Worm (Caenorhabditis elegans) whole organism, L2 larva: Measurements from ENCODE around the gene F25G6.8.

Source experiments
- F13H6.1 ChIP-seq: sonication (generic microtip); optimal IDR thresholded peaks from 2 replicates; lab custom pipeline; 2016; ENCODE audit warnings: missing genetic modification characterization, missing compliant biosample characterization
- R02D3.7 ChIP-seq: fragments of 150-350 bp; optimal IDR thresholded peaks from 2 replicates; lab custom pipeline; 2014; ENCODE audit warnings: missing biosample characterization, missing genetic modification characterization
- Y55F3AM.14 ChIP-seq: fragments of 200-800 bp; sonication (Bioruptor generic); optimal IDR thresholded peaks from 2 replicates; lab custom pipeline; 2018; ENCODE audit warnings: mild to moderate bottlenecking, missing genetic modification characterization, missing compliant biosample characterization
- ama-1 ChIP-seq: fragments of 150-350 bp; optimal IDR thresholded peaks from 2 replicates; lab custom pipeline; 2018; ENCODE audit warnings: inconsistent platforms
- ceh-82 ChIP-seq: fragments of 150-350 bp; optimal IDR thresholded peaks from 2 replicates; lab custom pipeline; 2014; ENCODE audit warnings: missing biosample characterization, missing genetic modification characterization
- crh-2 ChIP-seq: sonication (generic microtip); optimal IDR thresholded peaks from 2 replicates; lab custom pipeline; 2017; ENCODE audit warnings: missing biosample characterization, missing genetic modification characterization
- egl-27 ChIP-seq: sonication (generic microtip); optimal IDR thresholded peaks from 3 replicates; lab custom pipeline; 2017; ENCODE audit warnings: missing biosample characterization, missing genetic modification reagents, missing genetic modification characterization
- elt-1 ChIP-seq: fragments of 150-350 bp; optimal IDR thresholded peaks from 2 replicates; lab custom pipeline; 2014; ENCODE audit warnings: missing biosample characterization, missing genetic modification characterization
- elt-3 ChIP-seq: sonication (generic microtip); optimal IDR thresholded peaks from 2 replicates; lab custom pipeline; 2017; ENCODE audit warnings: missing biosample characterization, missing genetic modification characterization
- fos-1 ChIP-seq: fragments of 150-350 bp; optimal IDR thresholded peaks from 2 replicates; lab custom pipeline; 2014; ENCODE audit warnings: missing biosample characterization, missing genetic modification characterization
- gmeb-1 ChIP-seq: fragments of 150-350 bp; optimal IDR thresholded peaks from 2 replicates; lab custom pipeline; 2014; ENCODE audit warnings: missing biosample characterization, missing genetic modification characterization
- lin-11 ChIP-seq: fragments of 150-350 bp; sonication (generic microtip); optimal IDR thresholded peaks from 2 replicates; lab custom pipeline; 2014; ENCODE audit warnings: missing biosample characterization, missing genetic modification characterization, inconsistent platforms, mixed read lengths
- lin-13 ChIP-seq: fragments of 150-350 bp; optimal IDR thresholded peaks from 2 replicates; lab custom pipeline; 2014; ENCODE audit warnings: missing biosample characterization, missing genetic modification reagents, missing genetic modification characterization
- lin-39 ChIP-seq: fragments of 150-350 bp; optimal IDR thresholded peaks from 2 replicates; lab custom pipeline; 2014; ENCODE audit warnings: missing biosample characterization, missing genetic modification reagents, missing genetic modification characterization
- lsy-2 ChIP-seq, 2 experiments: fragments of 150-350 bp in 1 of 2; sonication (generic microtip) in 1 of 2; optimal IDR thresholded peaks; 2 replicates each; lab custom pipeline; 2014 to 2017; ENCODE audit warnings: missing biosample characterization in 2 of 2, missing genetic modification characterization in 2 of 2
- mbf-1 ChIP-seq: sonication (generic microtip); optimal IDR thresholded peaks from 2 replicates; lab custom pipeline; 2017; ENCODE audit warnings: missing biosample characterization, missing genetic modification characterization
- mdl-1 ChIP-seq, 2 experiments: fragments of 150-350 bp in 1 of 2; sonication (generic microtip) in 1 of 2; optimal IDR thresholded peaks; 2 replicates each; lab custom pipeline; 2017; ENCODE audit warnings: missing biosample characterization in 2 of 2, missing genetic modification characterization in 2 of 2
- nhr-11 ChIP-seq: fragments of 150-350 bp; optimal IDR thresholded peaks from 2 replicates; lab custom pipeline; 2014; ENCODE audit warnings: missing biosample characterization, missing genetic modification characterization
- nhr-129 ChIP-seq: fragments of 150-350 bp; optimal IDR thresholded peaks from 2 replicates; lab custom pipeline; 2014; ENCODE audit warnings: missing biosample characterization, missing genetic modification characterization
- nhr-23 ChIP-seq: fragments of 150-350 bp; optimal IDR thresholded peaks from 2 replicates; lab custom pipeline; 2014; ENCODE audit warnings: missing biosample characterization, missing genetic modification reagents, missing genetic modification characterization
- nhr-25 ChIP-seq: fragments of 150-350 bp; sonication (generic microtip); optimal IDR thresholded peaks from 3 replicates; lab custom pipeline; 2014; ENCODE audit warnings: missing biosample characterization, missing genetic modification characterization
- sem-4 ChIP-seq: fragments of 150-350 bp; optimal IDR thresholded peaks from 2 replicates; lab custom pipeline; 2014; ENCODE audit warnings: missing biosample characterization, missing genetic modification reagents, missing genetic modification characterization
- skn-1 ChIP-seq: sonication (generic microtip); optimal IDR thresholded peaks from 2 replicates; lab custom pipeline; 2017; ENCODE audit warnings: missing biosample characterization, missing genetic modification characterization
- sma-3 ChIP-seq: sonication (generic microtip); optimal IDR thresholded peaks from 2 replicates; lab custom pipeline; 2016; ENCODE audit warnings: missing genetic modification reagents, missing genetic modification characterization, missing compliant biosample characterization
- sma-9 ChIP-seq, 2 experiments: fragments of 150-350 bp in 1 of 2; sonication (generic microtip) in 1 of 2; optimal IDR thresholded peaks; 2 replicates each; lab custom pipeline; 2014 to 2016; ENCODE audit warnings: missing genetic modification characterization in 2 of 2, mild to moderate bottlenecking in 1 of 2, missing biosample characterization in 1 of 2, missing compliant biosample characterization in 1 of 2, missing genetic modification reagents in 1 of 2, moderate library complexity in 1 of 2
- snpc-4 ChIP-seq: fragments of 150-350 bp; optimal IDR thresholded peaks from 2 replicates; lab custom pipeline; 2014; ENCODE audit warnings: missing biosample characterization, missing genetic modification characterization
- unc-39 ChIP-seq: fragments of 150-350 bp; optimal IDR thresholded peaks from 2 replicates; lab custom pipeline; 2014; ENCODE audit warnings: missing biosample characterization, missing genetic modification characterization
- ztf-1 ChIP-seq: fragments of 200-800 bp; sonication (Bioruptor generic); conservative IDR thresholded peaks from 2 replicates; pipeline ENCODE4 v1.3.6; 2022; ENCODE audit warnings: missing genetic modification characterization, missing compliant biosample characterization

F25G6.8 gene

ce11 chrV:8594105-8594964 lies 29.4 kb upstream of the F25G6.8 start, which contains the start of gene tag-196:
Gene tag-196, plus strand, starts transcription at chrV:8594914.
- peak; percentile 62 for TF ChIP-seq nhr-129 (tag; lab: Kevin White, UChicago)
- TF ChIP-seq sma-9 (GFP tag; optimal IDR thresholded peaks at IDR 0.05; lab: Kevin White, UChicago) = peak; percentile 9
- no peak for TF ChIP-seq sma-9 (tag; optimal IDR thresholded peaks at IDR 0.05; lab: Kevin White, UChicago)
- TF ChIP-seq R02D3.7 (tag; lab: Kevin White, UChicago) = no peak
- peak in 1 of 2 experiments; percentile 29 for TF ChIP-seq lsy-2 (tag; optimal IDR thresholded peaks at IDR 0.05; lab: Kevin White, UChicago)
- TF ChIP-seq ama-1 = no peak
- TF ChIP-seq F13H6.1 = peak; percentile 46

- TF ChIP-seq sma-9 (GFP tag; optimal IDR thresholded peaks at IDR 0.05; lab: Kevin White, UChicago) (peak; percentile 10), sma-9 (tag; optimal IDR thresholded peaks at IDR 0.05; lab: Kevin White, UChicago) (no peak), unc-39 (tag; lab: Kevin White, UChicago) (no peak)
These were observed 27.8 kb upstream of the F25G6.8 start for ce11 chrV:8592691-8593307.

DNA sequence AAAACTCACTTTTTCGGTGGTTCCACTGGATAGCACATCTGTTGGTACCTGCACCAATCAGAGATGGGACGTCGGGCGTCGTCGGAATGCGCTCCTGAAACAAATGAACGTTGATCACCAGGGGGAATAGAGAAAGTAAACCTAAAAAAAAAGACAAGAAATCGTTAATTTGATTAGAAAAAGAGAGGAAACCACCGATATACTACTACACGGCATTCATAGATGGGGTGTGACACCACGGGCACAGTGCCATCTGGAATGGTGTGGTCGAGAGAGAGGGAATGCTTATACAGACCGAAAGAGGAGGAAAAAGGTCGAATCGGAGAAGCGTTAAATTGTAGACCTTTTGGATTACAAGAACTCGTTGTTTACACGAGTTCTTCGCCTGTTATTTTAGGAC lies 23.1 kb upstream of the F25G6.8 start, which contains the start of gene C10B5.3:
TSS of gene C10B5.3 (minus strand) at position 101 of the 400 bp plus-strand sequence.
- no peak for TF ChIP-seq crh-2
- TF ChIP-seq sma-9 (GFP tag; optimal IDR thresholded peaks at IDR 0.05; lab: Kevin White, UChicago) = no peak
- no peak for TF ChIP-seq sma-9 (tag; optimal IDR thresholded peaks at IDR 0.05; lab: Kevin White, UChicago)
- no peak for TF ChIP-seq ceh-82
- no peak for TF ChIP-seq nhr-11 (tag; lab: Kevin White, UChicago)
- no peak for TF ChIP-seq F13H6.1
- TF ChIP-seq, all 48 proteins: peak for 0

DNA sequence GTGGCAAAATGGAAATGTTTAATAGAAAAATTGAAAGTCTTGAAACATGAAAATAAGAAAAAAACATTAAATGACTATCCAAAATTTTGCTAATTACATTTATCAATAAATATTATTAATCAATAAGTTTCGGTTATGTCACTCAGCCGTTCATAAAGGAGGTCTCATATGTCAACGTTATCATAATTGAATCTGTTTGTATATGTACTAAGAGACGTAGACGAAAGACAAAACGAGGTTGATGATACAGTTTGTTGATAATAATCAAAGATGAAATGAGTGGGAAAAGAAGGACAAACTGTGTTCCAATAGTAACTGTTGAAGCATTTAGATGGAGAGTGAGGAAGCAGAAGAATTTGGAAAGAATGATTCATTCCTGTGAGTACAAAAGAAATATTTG lies 21.9 kb upstream of the F25G6.8 start:
- TF ChIP-seq nhr-25 (no peak), elt-3 (tag; lab: Kevin White, UChicago) (no peak), crh-2 (peak; percentile 17), fos-1 (peak; percentile 80), mbf-1 (tag; lab: Kevin White, UChicago) (no peak), sma-9 (GFP tag; optimal IDR thresholded peaks at IDR 0.05; lab: Kevin White, UChicago) (peak; percentile 26), sma-9 (tag; optimal IDR thresholded peaks at IDR 0.05; lab: Kevin White, UChicago) (no peak), snpc-4 (tag; lab: Kevin White, UChicago) (no peak)
- TF ChIP-seq, all 48 proteins: peak for 3

- TF ChIP-seq sma-3 (GFP tag; lab: Kevin White, UChicago) = no peak
- TF ChIP-seq egl-27 = no peak
- TF ChIP-seq nhr-23 = no peak
- TF ChIP-seq sem-4 (tag; lab: Kevin White, UChicago) = no peak
- no peak for TF ChIP-seq unc-39 (tag; lab: Kevin White, UChicago)
- no peak for TF ChIP-seq mbf-1 (tag; lab: Kevin White, UChicago)
- TF ChIP-seq elt-1 (tag; lab: Kevin White, UChicago) = no peak
- no peak for TF ChIP-seq lin-11 (tag; lab: Kevin White, UChicago)
- no peak for TF ChIP-seq F13H6.1
These were observed 21.5 kb upstream of the F25G6.8 start for ce11 chrV:8586472-8586871.

ce11 chrV:8580961-8581360 lies 16.0 kb upstream of the F25G6.8 start, which contains the start of gene C10B5.1:
Gene C10B5.1, plus strand, starts transcription at chrV:8581261.
- TF ChIP-seq mbf-1 (tag; lab: Kevin White, UChicago) (no peak), ceh-82 (no peak), mdl-1 (tag; optimal IDR thresholded peaks at IDR 0.05; lab: Kevin White, UChicago) (no peak), lin-13 (GFP tag; lab: Kevin White, UChicago) (no peak), snpc-4 (tag; lab: Kevin White, UChicago) (no peak), skn-1 (tag; lab: Kevin White, UChicago) (no peak), Y55F3AM.14 (GFP tag; lab: Kevin White, UChicago) (no peak), F13H6.1 (no peak), sem-4 (tag; lab: Kevin White, UChicago) (no peak), lin-39 (no peak), gmeb-1 (tag; lab: Kevin White, UChicago) (no peak), ztf-1 (GFP tag; lab: Robert Waterston, UW) (no peak)
- TF ChIP-seq, all 48 proteins: peak for 0
